Worm (Caenorhabditis elegans): ENCODE measurements around the gene fbxa-172.

- no peak for TF ChIP-seq dpl-1 (GFP tag; optimal IDR thresholded peaks at IDR 0.05)
- TF ChIP-seq F39B2.1 (GFP tag; IDR thresholded peaks at IDR 0.05): no peak
- no peak for TF ChIP-seq nhr-27 (tag; optimal IDR thresholded peaks at IDR 0.05)
- TF ChIP-seq F22D6.2 (tag; optimal IDR thresholded peaks at IDR 0.05): no peak
- TF ChIP-seq unc-62 (GFP tag; optimal IDR thresholded peaks at IDR 0.05): no peak
- TF ChIP-seq F57A8.1 (GFP tag; optimal IDR thresholded peaks at IDR 0.05): no peak
- TF ChIP-seq hmg-1.2 (GFP tag; IDR thresholded peaks at IDR 0.05): no peak
Measured at ce11 chrV:17531410-17531809, 27.6 kb upstream of the fbxa-172 start, which contains the start of gene C18D4.4.
